Fruit fly (Drosophila melanogaster) whole organism, embryonic: ENCODE measurements around the gene dls.

Source experiments
- CG10431 ChIP-seq: fragments of 200-800 bp; sonication (Bioruptor generic); optimal IDR thresholded peaks from 3 replicates; lab custom pipeline; 2018; ENCODE audit warnings: missing biosample characterization, mild to moderate bottlenecking, missing genetic modification characterization
- CG11504 ChIP-seq: fragments of 200-800 bp; sonication (Bioruptor generic); optimal IDR thresholded peaks from 3 replicates; lab custom pipeline; 2019; ENCODE audit warnings: missing biosample characterization, mild to moderate bottlenecking, missing genetic modification characterization, moderate library complexity
- CG12104 ChIP-seq: fragments of 200-800 bp; sonication (Bioruptor generic); optimal IDR thresholded peaks from 3 replicates; lab custom pipeline; 2016; ENCODE audit warnings: missing biosample characterization, missing genetic modification characterization
- CG14441 ChIP-seq: fragments of 200-800 bp; sonication (Bioruptor generic); IDR thresholded peaks from 2 replicates; pipeline ENCODE4 v1.3.6; 2022; ENCODE audit warnings: missing biosample characterization, missing genetic modification characterization
- CG14860 ChIP-seq: fragments of 200-800 bp; sonication (Bioruptor generic); IDR thresholded peaks from 3 replicates; pipeline ENCODE4 v1.3.6; 2022; ENCODE audit warnings: missing biosample characterization, missing genetic modification characterization; ENCODE audit not compliant: partially characterized antibody
- CG18262 ChIP-seq: fragments of 200-800 bp; optimal IDR thresholded peaks from 3 replicates; lab custom pipeline; 2019; ENCODE audit warnings: missing biosample characterization, mild to moderate bottlenecking, missing genetic modification characterization, moderate library complexity
- CG18476 ChIP-seq: fragments of 200-800 bp; sonication (Bioruptor generic); optimal IDR thresholded peaks from 2 replicates; lab custom pipeline; 2016; ENCODE audit warnings: missing biosample characterization, mild to moderate bottlenecking, missing genetic modification characterization
- CG2712 ChIP-seq: fragments of 200-800 bp; optimal IDR thresholded peaks from 3 replicates; lab custom pipeline; 2019; ENCODE audit warnings: missing biosample characterization, mild to moderate bottlenecking, missing genetic modification characterization, moderate library complexity
- CG4360 ChIP-seq: fragments of 200-800 bp; sonication (Bioruptor generic); IDR thresholded peaks from 2 replicates; pipeline ENCODE4 v1.3.6; 2022; ENCODE audit warnings: missing biosample characterization, missing genetic modification characterization
- CG6683 ChIP-seq: fragments of 200-800 bp; sonication (Bioruptor generic); optimal IDR thresholded peaks from 2 replicates; lab custom pipeline; 2017; ENCODE audit warnings: missing biosample characterization, mild to moderate bottlenecking, missing genetic modification characterization, missing genetic modification reagents
- CG7357 ChIP-seq: fragments of 200-800 bp; sonication (Bioruptor generic); IDR thresholded peaks from 3 replicates; pipeline ENCODE4 v1.3.6; 2022; ENCODE audit warnings: missing biosample characterization, missing genetic modification characterization
- CG7928 ChIP-seq: fragments of 200-800 bp; sonication (Bioruptor generic); optimal IDR thresholded peaks from 2 replicates; lab custom pipeline; 2017; ENCODE audit warnings: missing biosample characterization, mild to moderate bottlenecking, missing genetic modification characterization
- CG8290 ChIP-seq, 3 experiments: fragments of 200-800 bp; sonication (Bioruptor generic); optimal IDR thresholded peaks; 2 replicates each; lab custom pipeline; 2016 to 2019; ENCODE audit warnings: missing biosample characterization in 3 of 3, missing genetic modification characterization in 3 of 3, mild to moderate bottlenecking in 2 of 3, moderate library complexity in 1 of 3
- CG8359 ChIP-seq: fragments of 200-800 bp; sonication (Bioruptor generic); optimal IDR thresholded peaks from 2 replicates; lab custom pipeline; 2017; ENCODE audit warnings: missing biosample characterization, mild to moderate bottlenecking, missing genetic modification characterization, borderline replicate concordance
- Chrac-16 ChIP-seq: fragments of 200-800 bp; sonication (Bioruptor generic); optimal IDR thresholded peaks from 3 replicates; lab custom pipeline; 2016; ENCODE audit warnings: missing biosample characterization, missing genetic modification characterization
- D ChIP-seq, 2 experiments: fragments of 200-800 bp in 1 of 2; fragments of >200 bp in 1 of 2; sonication (Bioruptor generic) in 1 of 2; optimal IDR thresholded peaks; 2 replicates in 1 of 2; 3 replicates in 1 of 2; lab custom pipeline; 2017; ENCODE audit warnings: mild to moderate bottlenecking in 1 of 2, missing biosample characterization in 1 of 2, missing genetic modification characterization in 1 of 2, missing genetic modification reagents in 1 of 2
- D19A ChIP-seq: fragments of 200-800 bp; optimal IDR thresholded peaks from 3 replicates; lab custom pipeline; 2019; ENCODE audit warnings: missing biosample characterization, mild to moderate bottlenecking, missing genetic modification characterization, moderate library complexity
- Dfd ChIP-seq, 2 experiments: fragments of >200 bp; optimal IDR thresholded peaks; 2 replicates each; lab custom pipeline; 2017; ENCODE audit warnings: missing biosample characterization in 2 of 2, missing genetic modification characterization in 2 of 2
- Dref ChIP-seq: fragments of 200-800 bp; sonication (Bioruptor generic); IDR thresholded peaks from 2 replicates; pipeline ENCODE4 v1.3.6; 2022; ENCODE audit warnings: missing biosample characterization, missing genetic modification characterization
- Drgx ChIP-seq: fragments of 200-800 bp; sonication (Bioruptor generic); IDR thresholded peaks from 2 replicates; pipeline ENCODE4 v1.3.6; 2022; ENCODE audit warnings: missing biosample characterization, missing genetic modification characterization
- Ets65A ChIP-seq: fragments of 200-800 bp; sonication (Bioruptor generic); peaks from one replicate; lab custom pipeline; 2016; ENCODE audit warnings: missing biosample characterization, missing genetic modification characterization
- Hr51 ChIP-seq, 2 experiments: fragments of 200-800 bp; sonication (Bioruptor generic); optimal IDR thresholded peaks; 2 replicates in 1 of 2; 3 replicates in 1 of 2; lab custom pipeline; 2016 to 2018; ENCODE audit warnings: missing biosample characterization in 2 of 2, missing genetic modification characterization in 2 of 2, mild to moderate bottlenecking in 1 of 2, moderate library complexity in 1 of 2
- MTF-1 ChIP-seq: fragments of 200-800 bp; sonication (Bioruptor generic); optimal IDR thresholded peaks from 2 replicates; lab custom pipeline; 2018; ENCODE audit warnings: missing biosample characterization, mild to moderate bottlenecking, missing genetic modification characterization, borderline replicate concordance
- Mes4 ChIP-seq: fragments of 200-800 bp; sonication (Bioruptor generic); optimal IDR thresholded peaks from 2 replicates; lab custom pipeline; 2016; ENCODE audit warnings: missing biosample characterization, missing genetic modification characterization
- Oli ChIP-seq: fragments of 200-800 bp; sonication (Bioruptor generic); optimal IDR thresholded peaks from 2 replicates; lab custom pipeline; 2018; ENCODE audit warnings: missing biosample characterization, mild to moderate bottlenecking, missing genetic modification characterization, moderate library complexity
- Sox100B ChIP-seq: fragments of 200-800 bp; sonication (Bioruptor generic); optimal IDR thresholded peaks from 3 replicates; lab custom pipeline; 2018; ENCODE audit warnings: missing biosample characterization, mild to moderate bottlenecking, missing genetic modification characterization
- Trl ChIP-seq, 3 experiments: fragments of >200 bp in 2 of 3; fragments of 200-800 bp in 1 of 3; sonication (Bioruptor generic) in 1 of 3; optimal IDR thresholded peaks; 2 replicates in 1 of 3; 3 replicates in 2 of 3; lab custom pipeline; 2016 to 2017; ENCODE audit warnings: missing biosample characterization in 1 of 3, missing genetic modification characterization in 1 of 3
- ase ChIP-seq: fragments of 200-800 bp; sonication (Bioruptor generic); IDR thresholded peaks from 3 replicates; pipeline ENCODE4 v1.3.6; 2022; ENCODE audit warnings: missing biosample characterization, missing genetic modification characterization
- bab2 ChIP-seq: fragments of 200-800 bp; sonication (Bioruptor generic); optimal IDR thresholded peaks from 2 replicates; lab custom pipeline; 2016; ENCODE audit warnings: missing biosample characterization, missing genetic modification characterization
- gfzf ChIP-seq: fragments of 200-800 bp; sonication (Bioruptor generic); optimal IDR thresholded peaks from 2 replicates; lab custom pipeline; 2016; ENCODE audit warnings: missing biosample characterization, mild to moderate bottlenecking, missing genetic modification characterization, moderate library complexity
- mam ChIP-seq: fragments of 200-800 bp; sonication (Bioruptor generic); optimal IDR thresholded peaks from 3 replicates; lab custom pipeline; 2016; ENCODE audit warnings: missing biosample characterization, missing genetic modification characterization
- nom ChIP-seq: fragments of 200-800 bp; sonication (Bioruptor generic); optimal IDR thresholded peaks from 2 replicates; lab custom pipeline; 2017; ENCODE audit warnings: missing biosample characterization, missing genetic modification characterization, mild to moderate bottlenecking, moderate library complexity, missing genetic modification reagents
- salm ChIP-seq: fragments of 200-800 bp; sonication (Bioruptor generic); optimal IDR thresholded peaks from 2 replicates; lab custom pipeline; 2018; ENCODE audit warnings: missing biosample characterization, mild to moderate bottlenecking, missing genetic modification characterization
- sd ChIP-seq: fragments of 200-800 bp; sonication (Bioruptor generic); optimal IDR thresholded peaks from 3 replicates; lab custom pipeline; 2018; ENCODE audit warnings: missing biosample characterization, mild to moderate bottlenecking, missing genetic modification characterization, moderate library complexity
- slp2 ChIP-seq: fragments of 200-800 bp; sonication (Bioruptor generic); optimal IDR thresholded peaks from 2 replicates; lab custom pipeline; 2016; ENCODE audit warnings: missing biosample characterization, missing genetic modification characterization
- tna ChIP-seq: fragments of 200-800 bp; sonication (Bioruptor generic); IDR thresholded peaks from 2 replicates; pipeline ENCODE4 v1.3.6; 2022; ENCODE audit warnings: missing biosample characterization, missing genetic modification characterization; ENCODE audit not compliant: partially characterized antibody
- unc-4 ChIP-seq: fragments of 200-800 bp; sonication (Bioruptor generic); IDR thresholded peaks from 2 replicates; pipeline ENCODE4 v1.3.6; 2022; ENCODE audit warnings: missing biosample characterization, missing genetic modification characterization; ENCODE audit not compliant: partially characterized antibody
- zen ChIP-seq: fragments of 200-800 bp; sonication (Bioruptor generic); optimal IDR thresholded peaks from 3 replicates; lab custom pipeline; 2018; ENCODE audit warnings: missing biosample characterization, mild to moderate bottlenecking, missing genetic modification characterization, moderate library complexity

The dls gene

DNA sequence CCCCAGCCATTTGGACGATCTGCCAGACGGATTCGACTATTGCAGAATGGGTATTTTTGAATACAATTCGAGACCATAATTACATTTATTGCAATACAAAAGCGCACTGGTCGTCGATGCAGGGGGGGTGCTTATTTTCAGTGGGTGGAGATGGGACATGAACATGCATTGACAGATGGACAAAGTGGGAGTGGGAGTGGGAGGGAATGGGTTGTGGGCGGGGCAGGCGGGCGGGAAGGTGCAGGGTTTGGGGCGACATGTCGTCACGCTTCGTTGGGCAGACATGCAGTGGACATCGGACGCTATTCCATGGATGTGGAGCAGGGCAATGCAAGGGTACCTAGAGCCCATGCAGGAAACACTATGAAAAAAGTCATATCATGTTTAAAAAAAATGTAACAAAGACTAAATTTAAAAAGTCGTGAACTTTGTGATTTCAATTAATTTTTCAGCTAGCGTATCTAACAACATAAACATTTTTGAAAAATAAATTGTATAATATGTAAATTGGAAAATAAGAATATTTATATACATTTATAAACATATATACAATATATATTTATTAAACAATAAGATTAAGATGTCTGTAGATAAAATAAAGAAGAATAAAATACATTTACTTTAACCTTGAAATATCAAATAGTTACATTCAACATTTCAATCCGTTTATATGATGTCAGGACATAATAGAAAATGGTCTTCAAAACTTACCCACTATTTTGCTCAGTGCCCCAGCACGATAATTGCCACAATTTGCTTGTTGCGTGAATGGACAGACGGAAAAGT, 7.1 kb downstream of the dls start:
- TF ChIP-seq Chrac-16 (no peak), CG6683 (GFP tag; lab: Kevin White, UChicago) (no peak), CG14860 (no peak), CG14441 (GFP tag; lab: Robert Waterston, UW) (no peak), Dref (GFP tag; lab: Robert Waterston, UW) (0 out of 2 replicates have a peak, but pooled peaks have one; percentile 6), Dfd (GFP tag; optimal IDR thresholded peaks at IDR 0.05; lab: Kevin White, UChicago) (no peak), tna (GFP tag; lab: Robert Waterston, UW) (no peak), CG11504 (tag; lab: Kevin White, UChicago) (no peak)

- TF ChIP-seq ase (GFP tag; lab: Robert Waterston, UW) (0 out of 3 replicates have a peak, but pooled peaks have one; percentile 10), zen (tag; lab: Kevin White, UChicago) (no peak), CG10431 (no peak), Mes4 (GFP tag; lab: Kevin White, UChicago) (no peak), mam (GFP tag; lab: Kevin White, UChicago) (no peak), Drgx (GFP tag; lab: Robert Waterston, UW) (no peak), Ets65A (GFP tag; lab: Kevin White, UChicago) (peak; percentile 67), Trl (optimal IDR thresholded peaks at IDR 0.05; lab: Kevin White, UChicago) (no peak), Trl (GFP tag; optimal IDR thresholded peaks at IDR 0.05; lab: Kevin White, UChicago) (no peak), CG11504 (tag; lab: Kevin White, UChicago) (no peak), salm (tag; lab: Kevin White, UChicago) (no peak), CG12104 (GFP tag; lab: Kevin White, UChicago) (no peak), unc-4 (GFP tag; lab: Robert Waterston, UW) (no peak), CG18476 (GFP tag; lab: Kevin White, UChicago) (no peak), D19A (tag; lab: Kevin White, UChicago) (peak; percentile 12), MTF-1 (GFP tag; lab: Kevin White, UChicago) (no peak), CG8359 (GFP tag; lab: Kevin White, UChicago) (no peak)
Measured at dm6 chr3L:16208839-16209612, 7.9 kb downstream of the dls start.

dm6 chr3L:16209641-16210040, 8.5 kb downstream of the dls start:
- TF ChIP-seq nom (GFP tag; lab: Kevin White, UChicago) = peak; percentile 70
- no peak for TF ChIP-seq CG18262 (tag; lab: Kevin White, UChicago)

DNA sequence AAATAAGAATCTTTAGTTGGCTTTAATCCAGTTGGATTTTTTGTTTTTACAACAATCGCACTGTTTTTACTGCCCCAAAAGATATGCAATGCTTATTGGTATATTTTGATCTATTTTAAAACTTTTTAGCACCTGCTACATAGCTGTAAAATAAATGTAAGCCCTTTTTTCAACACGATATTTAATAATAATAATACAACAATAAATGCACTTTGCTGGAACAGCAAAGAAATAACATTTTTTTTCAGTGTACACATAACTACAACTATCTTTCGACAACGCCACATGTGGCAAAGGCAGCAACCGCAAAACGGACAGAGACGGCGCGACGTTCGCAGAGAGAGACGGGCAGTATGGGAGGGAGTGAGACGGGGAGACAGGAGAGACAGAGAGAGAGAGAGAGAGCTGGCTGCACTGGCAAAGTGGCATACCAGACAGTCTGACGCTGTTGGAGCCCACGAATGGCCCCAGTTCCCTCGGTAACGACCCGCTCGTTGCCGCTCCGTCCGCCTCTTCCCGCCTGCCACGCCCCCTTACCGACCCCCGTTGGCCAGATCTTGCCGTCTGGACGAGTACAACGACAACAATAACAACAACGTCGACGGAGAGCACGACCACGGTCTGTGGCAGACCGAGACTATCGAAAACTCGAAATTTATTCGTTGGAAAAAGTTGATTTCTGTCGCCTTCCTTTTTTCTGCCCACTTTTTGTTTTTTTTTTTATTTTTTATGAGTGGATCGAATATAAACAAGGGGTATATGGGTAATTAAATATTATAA, 10.2 kb downstream of the dls start:
- 0 out of 3 replicates have a peak, but pooled peaks have one; percentile 35 for TF ChIP-seq CG7357 (GFP tag; lab: Robert Waterston, UW)
- TF ChIP-seq bab2 = no peak
- TF ChIP-seq D (optimal IDR thresholded peaks at IDR 0.05; lab: Kevin White, UChicago) = no peak
- TF ChIP-seq D (GFP tag; optimal IDR thresholded peaks at IDR 0.05; lab: Kevin White, UChicago) = no peak
- peak; percentile 25 for TF ChIP-seq Sox100B (GFP tag; lab: Kevin White, UChicago)
- peak; percentile 2 for TF ChIP-seq CG2712 (tag; lab: Kevin White, UChicago)
- peak; percentile 23 for TF ChIP-seq sd (tag; lab: Kevin White, UChicago)
- TF ChIP-seq Oli (tag; lab: Kevin White, UChicago) = peak; percentile 48
- TF ChIP-seq CG7928 = no peak
- no peak for TF ChIP-seq CG4360 (GFP tag; lab: Robert Waterston, UW)
- TF ChIP-seq gfzf = no peak
- no peak for TF ChIP-seq slp2
- no peak for TF ChIP-seq CG8290 (GFP tag; optimal IDR thresholded peaks at IDR 0.05; lab: Kevin White, UChicago)
- TF ChIP-seq CG8290 (tag; optimal IDR thresholded peaks at IDR 0.05; lab: Kevin White, UChicago) = peak in 1 of 2 experiments; percentile 40
- peak in 1 of 2 experiments; percentile 17 for TF ChIP-seq Trl (optimal IDR thresholded peaks at IDR 0.05; lab: Kevin White, UChicago)
- no peak for TF ChIP-seq Trl (GFP tag; optimal IDR thresholded peaks at IDR 0.05; lab: Kevin White, UChicago)
- peak in 1 of 2 experiments; percentile 20 for TF ChIP-seq Hr51 (GFP tag; optimal IDR thresholded peaks at IDR 0.05; lab: Kevin White, UChicago)
